Worm (Caenorhabditis elegans) whole organism, young adult: ENCODE measurements around the gene ltd-1.

Experiments
- B0035.1 ChIP-seq: sonication (generic microtip); optimal IDR thresholded peaks from 2 replicates; lab custom pipeline; 2016; ENCODE audit warnings: missing genetic modification characterization, mild to moderate bottlenecking, missing compliant biosample characterization, missing genotype, missing genetic modification reagents
- C06A6.2 ChIP-seq: fragments of 200-800 bp; sonication (Bioruptor generic); conservative IDR thresholded peaks from 2 replicates; pipeline ENCODE4 v1.3.6; 2022; ENCODE audit warnings: missing genetic modification characterization, missing compliant biosample characterization
- C17E4.6 ChIP-seq: fragments of 200-800 bp; sonication (Bioruptor generic); IDR thresholded peaks from 2 replicates; pipeline ENCODE4 v1.3.6; 2022; ENCODE audit warnings: missing genetic modification reagents, missing genetic modification characterization, missing compliant biosample characterization
- F37B4.10 ChIP-seq: fragments of 200-800 bp; sonication (Bioruptor generic); IDR thresholded peaks from 2 replicates; pipeline ENCODE4 v1.3.6; 2022; ENCODE audit warnings: missing genetic modification characterization, missing compliant biosample characterization
- F39B2.1 ChIP-seq: fragments of 200-800 bp; sonication (Bioruptor generic); IDR thresholded peaks from 2 replicates; pipeline ENCODE4 v1.3.6; 2022; ENCODE audit warnings: missing genetic modification reagents, missing genetic modification characterization, missing compliant biosample characterization
- F49E8.2 ChIP-seq: sonication (generic microtip); optimal IDR thresholded peaks from 3 replicates; lab custom pipeline; 2017; ENCODE audit warnings: missing genetic modification characterization, mild to moderate bottlenecking, missing compliant biosample characterization, antibody characterized with exemption, moderate library complexity; ENCODE audit not compliant: insufficient read depth
- F57C9.4 ChIP-seq: sonication (generic microtip); optimal IDR thresholded peaks from 2 replicates; lab custom pipeline; 2017; ENCODE audit warnings: mild to moderate bottlenecking, missing genetic modification characterization, missing compliant biosample characterization
- T07F8.4 ChIP-seq: sonication (generic microtip); optimal IDR thresholded peaks from 2 replicates; lab custom pipeline; 2016; ENCODE audit warnings: mild to moderate bottlenecking, missing genetic modification characterization, moderate library complexity, missing compliant biosample characterization
- Y56A3A.18 ChIP-seq: fragments of 200-800 bp; sonication (Bioruptor generic); IDR thresholded peaks from 2 replicates; pipeline ENCODE4 v1.3.6; 2022; ENCODE audit warnings: missing genetic modification reagents, missing genetic modification characterization, missing compliant biosample characterization
- Y67H2A.10 ChIP-seq: fragments of 200-800 bp; sonication (Bioruptor generic); conservative IDR thresholded peaks from 2 replicates; pipeline ENCODE4 v1.3.6; 2022; ENCODE audit warnings: missing genetic modification reagents, missing genetic modification characterization, missing compliant biosample characterization
- Y79H2A.3 ChIP-seq: fragments of 200-800 bp; sonication (Bioruptor generic); conservative IDR thresholded peaks from 2 replicates; pipeline ENCODE4 v1.3.6; 2022; ENCODE audit warnings: missing genetic modification reagents, missing genetic modification characterization, missing compliant biosample characterization
- Y95B8A.8 ChIP-seq: fragments of 200-800 bp; sonication (Bioruptor generic); IDR thresholded peaks from 2 replicates; pipeline ENCODE4 v1.3.6; 2022; ENCODE audit warnings: missing genetic modification reagents, missing genetic modification characterization, missing compliant biosample characterization
- ZK185.1 ChIP-seq: sonication (generic microtip); optimal IDR thresholded peaks from 2 replicates; lab custom pipeline; 2016; ENCODE audit warnings: mild to moderate bottlenecking, missing genetic modification characterization, missing compliant biosample characterization; ENCODE audit not compliant: poor library complexity, severe bottlenecking
- ama-1 ChIP-seq, 3 experiments: fragments of 150-350 bp in 1 of 3; sonication (generic microtip) in 2 of 3; optimal IDR thresholded peaks; 2 replicates each; lab custom pipeline; 2014 to 2018; ENCODE audit warnings: missing biosample characterization in 2 of 3, missing genetic modification characterization in 2 of 3, missing genetic modification reagents in 2 of 3
- aptf-2 ChIP-seq: fragments of 200-800 bp; sonication (Bioruptor generic); conservative IDR thresholded peaks from 2 replicates; pipeline ENCODE4 v1.3.6; 2022; ENCODE audit warnings: missing genetic modification reagents, missing genetic modification characterization, missing compliant biosample characterization
- attf-3 ChIP-seq: fragments of 200-800 bp; sonication (Bioruptor generic); conservative IDR thresholded peaks from 2 replicates; pipeline ENCODE4 v1.3.6; 2022; ENCODE audit warnings: missing genetic modification reagents, missing genetic modification characterization, missing compliant biosample characterization
- attf-5 ChIP-seq: fragments of 200-800 bp; sonication (Bioruptor generic); optimal IDR thresholded peaks from 2 replicates; lab custom pipeline; 2018; ENCODE audit warnings: mild to moderate bottlenecking, missing genetic modification characterization, missing compliant biosample characterization
- bed-1 ChIP-seq: fragments of 200-800 bp; sonication (Bioruptor generic); IDR thresholded peaks from 2 replicates; pipeline ENCODE4 v1.3.6; 2022; ENCODE audit warnings: missing genetic modification reagents, missing genetic modification characterization, missing compliant biosample characterization
- cebp-1 ChIP-seq, 2 experiments: fragments of 200-800 bp in 1 of 2; sonication (Bioruptor generic) in 1 of 2; sonication (generic microtip) in 1 of 2; IDR thresholded peaks in 1 of 2; optimal IDR thresholded peaks in 1 of 2; 2 replicates each; pipeline versions ENCODE4 v1.3.6 to Lab custom; 2017 to 2022; ENCODE audit warnings: missing compliant biosample characterization in 2 of 2, missing genetic modification characterization in 2 of 2, mild to moderate bottlenecking in 1 of 2, missing genetic modification reagents in 1 of 2, moderate library complexity in 1 of 2
- chd-7 ChIP-seq: sonication (generic microtip); optimal IDR thresholded peaks from 2 replicates; lab custom pipeline; 2016; ENCODE audit warnings: mild to moderate bottlenecking, missing genetic modification characterization, moderate library complexity, missing compliant biosample characterization
- dpff-1 ChIP-seq: sonication (generic microtip); optimal IDR thresholded peaks from 2 replicates; lab custom pipeline; 2017; ENCODE audit warnings: mild to moderate bottlenecking, missing genetic modification characterization, missing compliant biosample characterization
- egl-18 ChIP-seq: fragments of 200-800 bp; sonication (Bioruptor generic); IDR thresholded peaks from 2 replicates; pipeline ENCODE4 v1.3.6; 2022; ENCODE audit warnings: missing genetic modification reagents, missing genetic modification characterization, missing compliant biosample characterization
- fkh-3 ChIP-seq: sonication (generic microtip); optimal IDR thresholded peaks from 2 replicates; lab custom pipeline; 2016; ENCODE audit warnings: mild to moderate bottlenecking, missing genetic modification characterization, missing compliant biosample characterization
- hsf-1 ChIP-seq: fragments of 200-800 bp; sonication (Bioruptor generic); IDR thresholded peaks from 2 replicates; pipeline ENCODE4 v1.3.6; 2022; ENCODE audit warnings: missing genetic modification reagents, missing genetic modification characterization, missing compliant biosample characterization
- lag-1 ChIP-seq: fragments of 200-800 bp; sonication (Bioruptor generic); IDR thresholded peaks from 2 replicates; pipeline ENCODE4 v1.3.6; 2022; ENCODE audit warnings: missing genetic modification reagents, missing genetic modification characterization, missing compliant biosample characterization
- let-526 ChIP-seq: fragments of 200-800 bp; sonication (Bioruptor generic); IDR thresholded peaks from 2 replicates; pipeline ENCODE4 v1.3.6; 2022; ENCODE audit warnings: missing genetic modification reagents, missing genetic modification characterization, missing compliant biosample characterization
- let-607 ChIP-seq, 2 experiments: fragments of 200-800 bp in 1 of 2; sonication (Bioruptor generic) in 1 of 2; sonication (generic microtip) in 1 of 2; optimal IDR thresholded peaks; 2 replicates each; lab custom pipeline; 2016 to 2018; ENCODE audit warnings: mild to moderate bottlenecking in 2 of 2, missing compliant biosample characterization in 2 of 2, missing genetic modification characterization in 2 of 2, moderate library complexity in 2 of 2, missing genotype in 1 of 2
- lin-26 ChIP-seq: fragments of 200-800 bp; sonication (Bioruptor generic); IDR thresholded peaks from 2 replicates; pipeline ENCODE4 v1.3.6; 2022; ENCODE audit warnings: missing genetic modification reagents, missing genetic modification characterization, missing compliant biosample characterization
- lin-54 ChIP-seq: fragments of 200-800 bp; sonication (Bioruptor generic); optimal IDR thresholded peaks from 2 replicates; lab custom pipeline; 2018; ENCODE audit warnings: mild to moderate bottlenecking, missing genetic modification characterization, missing compliant biosample characterization
- lsy-27 ChIP-seq: sonication (generic microtip); optimal IDR thresholded peaks from 2 replicates; lab custom pipeline; 2017; ENCODE audit warnings: missing genetic modification characterization, mild to moderate bottlenecking, missing compliant biosample characterization, antibody characterized with exemption, missing genotype, borderline replicate concordance; ENCODE audit not compliant: insufficient read depth
- madf-3 ChIP-seq: fragments of 200-800 bp; sonication (Bioruptor generic); IDR thresholded peaks from 2 replicates; pipeline ENCODE4 v1.3.6; 2022; ENCODE audit warnings: missing genetic modification reagents, missing genetic modification characterization, missing compliant biosample characterization
- mes-4 ChIP-seq: sonication (generic microtip); optimal IDR thresholded peaks from 2 replicates; lab custom pipeline; 2016; ENCODE audit warnings: missing genotype, missing genetic modification characterization, missing compliant biosample characterization
- nhr-120 ChIP-seq: fragments of 200-800 bp; sonication (Bioruptor generic); IDR thresholded peaks from 2 replicates; pipeline ENCODE4 v1.3.6; 2022; ENCODE audit warnings: missing genetic modification characterization, missing compliant biosample characterization
- nhr-80 ChIP-seq: sonication (generic microtip); optimal IDR thresholded peaks from 2 replicates; lab custom pipeline; 2016; ENCODE audit warnings: missing genetic modification characterization, missing compliant biosample characterization
- pbrm-1 ChIP-seq: fragments of 200-800 bp; sonication (Bioruptor generic); IDR thresholded peaks from 2 replicates; pipeline ENCODE4 v1.3.6; 2022; ENCODE audit warnings: missing genetic modification reagents, missing genetic modification characterization, missing compliant biosample characterization
- sea-2 ChIP-seq: fragments of 200-800 bp; sonication (Bioruptor generic); IDR thresholded peaks from 2 replicates; pipeline ENCODE4 v1.3.6; 2022; ENCODE audit warnings: missing genetic modification characterization, missing compliant biosample characterization
- snpc-1.3 ChIP-seq: sonication (generic microtip); optimal IDR thresholded peaks from 2 replicates; lab custom pipeline; 2017; ENCODE audit warnings: missing genetic modification characterization, mild to moderate bottlenecking, missing compliant biosample characterization, antibody characterized with exemption, moderate library complexity, missing genotype, missing genetic modification reagents; ENCODE audit not compliant: insufficient read depth
- sptf-2 ChIP-seq: fragments of 200-800 bp; sonication (Bioruptor generic); optimal IDR thresholded peaks from 2 replicates; lab custom pipeline; 2018; ENCODE audit warnings: mild to moderate bottlenecking, missing genetic modification characterization, missing compliant biosample characterization
- tbx-9 ChIP-seq: sonication (generic microtip); optimal IDR thresholded peaks from 2 replicates; lab custom pipeline; 2016; ENCODE audit warnings: borderline replicate concordance, missing genetic modification characterization, inconsistent platforms, missing compliant biosample characterization
- tlf-1 ChIP-seq: fragments of 200-800 bp; sonication (Bioruptor generic); optimal IDR thresholded peaks from 2 replicates; lab custom pipeline; 2018; ENCODE audit warnings: mild to moderate bottlenecking, missing genetic modification characterization, missing compliant biosample characterization
- unc-130 ChIP-seq: sonication (generic microtip); optimal IDR thresholded peaks from 2 replicates; lab custom pipeline; 2016; ENCODE audit warnings: missing genetic modification reagents, missing genetic modification characterization, missing compliant biosample characterization
- unc-62 ChIP-seq: fragments of 150-350 bp; optimal IDR thresholded peaks from 2 replicates; lab custom pipeline; 2014; ENCODE audit warnings: missing biosample characterization, missing genetic modification reagents, missing genetic modification characterization
- zfh-2 ChIP-seq: fragments of 200-800 bp; sonication (Bioruptor generic); conservative IDR thresholded peaks from 2 replicates; pipeline ENCODE4 v1.3.6; 2022; ENCODE audit warnings: missing genetic modification reagents, missing genetic modification characterization, missing compliant biosample characterization
- zim-3 ChIP-seq: sonication (generic microtip); optimal IDR thresholded peaks from 2 replicates; lab custom pipeline; 2017; ENCODE audit warnings: mild to moderate bottlenecking, missing genetic modification characterization, moderate library complexity, missing compliant biosample characterization
- ztf-18 ChIP-seq: sonication (generic microtip); optimal IDR thresholded peaks from 2 replicates; lab custom pipeline; 2016; ENCODE audit warnings: missing genotype, mild to moderate bottlenecking, missing genetic modification characterization, missing compliant biosample characterization

The ltd-1 gene

DNA sequence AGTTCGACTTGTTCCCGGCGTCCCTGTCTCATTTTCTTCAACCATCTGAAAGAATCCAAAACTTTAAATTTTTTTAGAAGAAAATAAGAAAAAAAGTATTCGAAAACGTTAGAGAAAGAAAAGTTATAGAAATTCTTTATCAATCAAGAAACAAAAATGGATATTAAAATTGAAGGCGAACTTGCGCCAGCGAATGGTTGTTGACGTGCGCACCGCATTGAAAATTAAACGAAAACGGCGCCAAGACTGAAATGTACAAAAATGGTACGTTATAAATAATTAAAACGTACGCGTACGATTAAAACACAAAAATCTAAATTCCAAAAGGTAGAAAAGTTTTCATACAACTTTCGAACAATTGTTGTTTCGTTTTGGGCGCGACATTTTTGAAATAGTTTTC is 5.8 kb downstream of the ltd-1 start, which contains the start of gene K02C4.3 (continued):
- TF ChIP-seq Y56A3A.18 (GFP tag; lab: Robert Waterston, UW) (no peak), C17E4.6 (GFP tag; lab: Robert Waterston, UW) (no peak), C06A6.2 (GFP tag; lab: Robert Waterston, UW) (no peak), sptf-2 (GFP tag; lab: Kevin White, UChicago) (no peak), zim-3 (no peak), bed-1 (GFP tag; lab: Robert Waterston, UW) (no peak), ztf-18 (tag; lab: Kevin White, UChicago) (peak; percentile 93), attf-5 (GFP tag; lab: Kevin White, UChicago) (peak; percentile 27), F49E8.2 (tag; lab: Kevin White, UChicago) (no peak), Y95B8A.8 (GFP tag; lab: Robert Waterston, UW) (no peak), mes-4 (tag; lab: Kevin White, UChicago) (no peak), tbx-9 (tag; lab: Kevin White, UChicago) (no peak), attf-3 (GFP tag; lab: Robert Waterston, UW) (no peak), T07F8.4 (no peak), lag-1 (GFP tag; lab: Robert Waterston, UW) (no peak), aptf-2 (GFP tag; lab: Robert Waterston, UW) (no peak), fkh-3 (no peak), let-526 (GFP tag; lab: Robert Waterston, UW) (no peak), unc-130 (no peak), F39B2.1 (GFP tag; lab: Robert Waterston, UW) (0 out of 2 replicates have a peak, but pooled peaks have one; percentile 25), ZK185.1 (tag; lab: Kevin White, UChicago) (peak; percentile 37), lin-26 (GFP tag; lab: Robert Waterston, UW) (no peak), let-607 (tag; optimal IDR thresholded peaks at IDR 0.05; lab: Kevin White, UChicago) (no peak), pbrm-1 (GFP tag; lab: Robert Waterston, UW) (no peak), chd-7 (tag; lab: Kevin White, UChicago) (no peak), zfh-2 (GFP tag; lab: Robert Waterston, UW) (no peak), hsf-1 (GFP tag; lab: Robert Waterston, UW) (no peak), madf-3 (GFP tag; lab: Robert Waterston, UW) (no peak)

DNA sequence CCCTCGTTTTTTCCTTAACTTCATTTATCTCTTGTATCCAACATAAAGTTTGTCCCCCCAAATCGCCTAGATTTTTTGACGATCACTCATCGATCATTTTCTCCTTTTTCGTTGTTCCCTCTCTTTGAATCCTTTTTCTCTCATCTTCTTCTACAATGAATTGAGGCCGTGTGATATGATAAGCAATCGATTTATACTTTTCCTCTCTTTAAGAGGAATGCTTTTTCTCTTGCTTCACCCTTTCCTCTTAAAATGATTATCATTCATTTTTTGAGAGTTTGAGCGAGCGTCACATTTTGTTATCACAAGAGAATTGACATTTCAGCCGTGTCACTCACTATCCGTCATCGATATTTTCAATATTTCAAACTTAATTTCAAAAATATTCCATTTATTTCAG is 14.5 kb downstream of the ltd-1 start, which contains the start of gene K02C4.5:
K02C4.5 (plus strand) TSS at position 395 of the 400 bp plus-strand sequence.
- no peak for TF ChIP-seq zim-3
- no peak for TF ChIP-seq B0035.1 (tag; lab: Kevin White, UChicago)
- no peak for TF ChIP-seq lsy-27 (tag; lab: Kevin White, UChicago)
- TF ChIP-seq attf-5 (GFP tag; lab: Kevin White, UChicago) = peak; percentile 29
- TF ChIP-seq madf-3 (GFP tag; lab: Robert Waterston, UW) = no peak
- no peak for TF ChIP-seq unc-130
- no peak for TF ChIP-seq F57C9.4 (tag; lab: Kevin White, UChicago)
- no peak for TF ChIP-seq C17E4.6 (GFP tag; lab: Robert Waterston, UW)
- TF ChIP-seq F37B4.10 (GFP tag; lab: Robert Waterston, UW) = no peak
- no peak for TF ChIP-seq dpff-1 (tag; lab: Kevin White, UChicago)
- TF ChIP-seq lin-54 (GFP tag; lab: Kevin White, UChicago) = no peak
- peak; percentile 6 for TF ChIP-seq ztf-18 (tag; lab: Kevin White, UChicago)
- TF ChIP-seq Y79H2A.3 (GFP tag; lab: Robert Waterston, UW) = no peak
- TF ChIP-seq nhr-120 (GFP tag; lab: Robert Waterston, UW) = no peak
- TF ChIP-seq unc-62 = peak; percentile 64
- TF ChIP-seq let-607 (tag; optimal IDR thresholded peaks at IDR 0.05; lab: Kevin White, UChicago) = peak; percentile 38 to 48
- no peak for TF ChIP-seq Y67H2A.10 (GFP tag; lab: Robert Waterston, UW)
- no peak for TF ChIP-seq snpc-1.3 (tag; lab: Kevin White, UChicago)
- TF ChIP-seq sea-2 (GFP tag; lab: Robert Waterston, UW) = no peak
- TF ChIP-seq egl-18 = no peak
- TF ChIP-seq tlf-1 = no peak
- peak; percentile 82 for TF ChIP-seq nhr-80 (tag; lab: Kevin White, UChicago)
- TF ChIP-seq attf-3 (GFP tag; lab: Robert Waterston, UW) = no peak
- no peak for TF ChIP-seq ama-1 (optimal IDR thresholded peaks at IDR 0.05; lab: Kevin White, UChicago)
- no peak for TF ChIP-seq ama-1 (GFP tag; optimal IDR thresholded peaks at IDR 0.05; lab: Kevin White, UChicago)
- TF ChIP-seq cebp-1 (GFP tag; IDR thresholded peaks at IDR 0.05; lab: Robert Waterston, UW) = no peak
- TF ChIP-seq cebp-1 (tag; optimal IDR thresholded peaks at IDR 0.05; lab: Kevin White, UChicago) = peak; percentile 16
